Worm (Caenorhabditis elegans) whole organism, late embryonic: ENCODE data around the gene Y61B8B.3.

Experiments
- C08G9.2 ChIP-seq: sonication (generic microtip); optimal IDR thresholded peaks from 2 replicates; lab custom pipeline; 2016; ENCODE audit warnings: mild to moderate bottlenecking, missing genetic modification characterization, moderate library complexity, missing compliant biosample characterization
- K09A11.1 ChIP-seq: sonication (generic microtip); optimal IDR thresholded peaks from 2 replicates; lab custom pipeline; 2017; ENCODE audit warnings: antibody characterized with exemption, mild to moderate bottlenecking, missing genetic modification characterization, missing compliant biosample characterization; ENCODE audit not compliant: insufficient read depth
- ahr-1 ChIP-seq: sonication (generic microtip); optimal IDR thresholded peaks from 2 replicates; lab custom pipeline; 2016; ENCODE audit warnings: missing genetic modification characterization, missing compliant biosample characterization
- ama-1 ChIP-seq: fragments of 150-350 bp; optimal IDR thresholded peaks from 2 replicates; lab custom pipeline; 2014
- ceh-14 ChIP-seq: sonication (generic microtip); optimal IDR thresholded peaks from 2 replicates; lab custom pipeline; 2016; ENCODE audit warnings: missing genotype, missing genetic modification characterization, missing compliant biosample characterization
- ceh-19 ChIP-seq: fragments of 200-800 bp; sonication (Bioruptor generic); optimal IDR thresholded peaks from 2 replicates; lab custom pipeline; 2018; ENCODE audit warnings: mild to moderate bottlenecking, missing genetic modification characterization, missing compliant biosample characterization
- ceh-2 ChIP-seq: sonication (generic microtip); optimal IDR thresholded peaks from 2 replicates; lab custom pipeline; 2016; ENCODE audit warnings: missing genotype, missing genetic modification characterization, missing compliant biosample characterization
- ceh-34 ChIP-seq: sonication (generic microtip); optimal IDR thresholded peaks from 2 replicates; lab custom pipeline; 2016; ENCODE audit warnings: mild to moderate bottlenecking, missing genetic modification characterization, missing compliant biosample characterization
- ceh-48 ChIP-seq: sonication (generic microtip); optimal IDR thresholded peaks from 2 replicates; lab custom pipeline; 2016; ENCODE audit warnings: missing genetic modification characterization, inconsistent platforms, missing compliant biosample characterization
- ceh-6 ChIP-seq: fragments of 200-800 bp; sonication (Bioruptor generic); optimal IDR thresholded peaks from 2 replicates; lab custom pipeline; 2018; ENCODE audit warnings: mild to moderate bottlenecking, missing genetic modification characterization, missing compliant biosample characterization
- ceh-9 ChIP-seq: sonication (generic microtip); optimal IDR thresholded peaks from 2 replicates; lab custom pipeline; 2016; ENCODE audit warnings: mild to moderate bottlenecking, missing genetic modification characterization, inconsistent platforms, missing compliant biosample characterization
- dve-1 ChIP-seq: sonication (generic microtip); optimal IDR thresholded peaks from 2 replicates; lab custom pipeline; 2017; ENCODE audit warnings: antibody characterized with exemption, mild to moderate bottlenecking, missing genetic modification characterization, missing compliant biosample characterization
- elt-2 ChIP-seq: sonication (generic microtip); optimal IDR thresholded peaks from 2 replicates; lab custom pipeline; 2016; ENCODE audit warnings: missing genetic modification reagents, missing genetic modification characterization, missing compliant biosample characterization
- ets-4 ChIP-seq: sonication (generic microtip); optimal IDR thresholded peaks from 2 replicates; lab custom pipeline; 2016; ENCODE audit warnings: missing genetic modification characterization, missing compliant biosample characterization
- eyg-1 ChIP-seq: sonication (generic microtip); optimal IDR thresholded peaks from 2 replicates; lab custom pipeline; 2016; ENCODE audit warnings: missing genotype, missing genetic modification characterization, missing compliant biosample characterization
- fax-1 ChIP-seq: sonication (generic microtip); optimal IDR thresholded peaks from 2 replicates; lab custom pipeline; 2016; ENCODE audit warnings: missing genotype, missing genetic modification characterization, missing compliant biosample characterization
- gmeb-2 ChIP-seq: sonication (generic microtip); optimal IDR thresholded peaks from 2 replicates; lab custom pipeline; 2016; ENCODE audit warnings: missing genetic modification characterization, inconsistent platforms, missing compliant biosample characterization
- hlh-13 ChIP-seq: fragments of 200-800 bp; sonication (Bioruptor generic); optimal IDR thresholded peaks from 2 replicates; lab custom pipeline; 2018; ENCODE audit warnings: mild to moderate bottlenecking, missing genetic modification characterization, missing compliant biosample characterization
- hlh-15 ChIP-seq: sonication (generic microtip); optimal IDR thresholded peaks from 2 replicates; lab custom pipeline; 2016; ENCODE audit warnings: missing genetic modification characterization, missing compliant biosample characterization
- hlh-30 ChIP-seq: sonication (generic microtip); optimal IDR thresholded peaks from 2 replicates; lab custom pipeline; 2017; ENCODE audit warnings: antibody characterized with exemption, missing genetic modification characterization, missing compliant biosample characterization; ENCODE audit not compliant: insufficient read depth
- hlh-8 ChIP-seq: sonication (generic microtip); optimal IDR thresholded peaks from 2 replicates; lab custom pipeline; 2016; ENCODE audit warnings: missing genotype, missing genetic modification characterization, missing compliant biosample characterization
- lin-11 ChIP-seq: fragments of 200-800 bp; sonication (Bioruptor generic); optimal IDR thresholded peaks from 2 replicates; lab custom pipeline; 2018; ENCODE audit warnings: mild to moderate bottlenecking, missing genetic modification characterization, missing compliant biosample characterization
- mec-3 ChIP-seq: sonication (generic microtip); optimal IDR thresholded peaks from 2 replicates; lab custom pipeline; 2016; ENCODE audit warnings: borderline replicate concordance, missing genetic modification characterization, missing compliant biosample characterization
- nhr-11 ChIP-seq: fragments of 150-350 bp; optimal IDR thresholded peaks from 2 replicates; lab custom pipeline; 2014; ENCODE audit warnings: missing biosample characterization, missing genetic modification characterization
- npax-4 ChIP-seq: sonication (generic microtip); optimal IDR thresholded peaks from 2 replicates; lab custom pipeline; 2016; ENCODE audit warnings: missing genetic modification characterization, missing compliant biosample characterization
- odd-2 ChIP-seq: sonication (generic microtip); optimal IDR thresholded peaks from 2 replicates; lab custom pipeline; 2017; ENCODE audit warnings: antibody characterized with exemption, mild to moderate bottlenecking, missing genetic modification characterization, missing compliant biosample characterization
- pag-3 ChIP-seq: sonication (generic microtip); optimal IDR thresholded peaks from 2 replicates; lab custom pipeline; 2016; ENCODE audit warnings: missing compliant biosample characterization, missing genetic modification characterization, borderline replicate concordance
- pat-9 ChIP-seq: fragments of 200-800 bp; sonication (Bioruptor generic); optimal IDR thresholded peaks from 2 replicates; lab custom pipeline; 2018; ENCODE audit warnings: mild to moderate bottlenecking, missing genetic modification characterization, moderate library complexity, missing compliant biosample characterization
- pha-2 ChIP-seq: sonication (generic microtip); optimal IDR thresholded peaks from 2 replicates; lab custom pipeline; 2017; ENCODE audit warnings: mild to moderate bottlenecking, missing genetic modification characterization, missing compliant biosample characterization
- pha-4 ChIP-seq: fragments of 150-350 bp; optimal IDR thresholded peaks from 2 replicates; lab custom pipeline; 2018; ENCODE audit warnings: missing biosample characterization, missing genetic modification reagents, missing genetic modification characterization
- pqm-1 ChIP-seq: sonication (generic microtip); optimal IDR thresholded peaks from 2 replicates; lab custom pipeline; 2016; ENCODE audit warnings: missing genetic modification characterization, missing compliant biosample characterization
- pros-1 ChIP-seq: fragments of 150-350 bp; optimal IDR thresholded peaks from 2 replicates; lab custom pipeline; 2014; ENCODE audit warnings: missing biosample characterization, missing genetic modification reagents, missing genetic modification characterization
- ref-2 ChIP-seq: sonication (generic microtip); optimal IDR thresholded peaks from 2 replicates; lab custom pipeline; 2016; ENCODE audit warnings: missing genetic modification characterization, missing compliant biosample characterization
- rnt-1 ChIP-seq: sonication (generic microtip); optimal IDR thresholded peaks from 2 replicates; lab custom pipeline; 2016; ENCODE audit warnings: missing genetic modification characterization, missing compliant biosample characterization
- sdc-2 ChIP-seq: sonication (generic microtip); optimal IDR thresholded peaks from 2 replicates; lab custom pipeline; 2016; ENCODE audit warnings: missing genotype, missing genetic modification characterization, missing compliant biosample characterization
- sox-2 ChIP-seq: fragments of 200-800 bp; sonication (Bioruptor generic); IDR thresholded peaks from 2 replicates; pipeline ENCODE4 v1.3.6; 2022; ENCODE audit warnings: missing genetic modification reagents, missing genetic modification characterization, missing compliant biosample characterization
- sox-4 ChIP-seq: sonication (generic microtip); optimal IDR thresholded peaks from 2 replicates; lab custom pipeline; 2017; ENCODE audit warnings: mild to moderate bottlenecking, missing genetic modification characterization, inconsistent platforms, missing compliant biosample characterization
- syd-9 ChIP-seq: sonication (generic microtip); optimal IDR thresholded peaks from 2 replicates; lab custom pipeline; 2016; ENCODE audit warnings: mild to moderate bottlenecking, missing genetic modification characterization, moderate library complexity, missing compliant biosample characterization
- tbx-7 ChIP-seq: sonication (generic microtip); optimal IDR thresholded peaks from 2 replicates; lab custom pipeline; 2016; ENCODE audit warnings: missing genotype, missing genetic modification characterization, missing compliant biosample characterization
- ttx-3 ChIP-seq: sonication (generic microtip); optimal IDR thresholded peaks from 2 replicates; lab custom pipeline; 2016; ENCODE audit warnings: missing genetic modification reagents, missing genetic modification characterization, missing compliant biosample characterization
- unc-3 ChIP-seq, 2 experiments: fragments of 200-800 bp in 1 of 2; sonication (Bioruptor generic) in 1 of 2; sonication (generic microtip) in 1 of 2; conservative IDR thresholded peaks in 1 of 2; optimal IDR thresholded peaks in 1 of 2; 2 replicates each; pipeline versions ENCODE4 v1.3.6 to Lab custom; 2016 to 2022; ENCODE audit warnings: missing compliant biosample characterization in 2 of 2, missing genetic modification characterization in 2 of 2, missing genetic modification reagents in 1 of 2
- unc-42 ChIP-seq: sonication (generic microtip); optimal IDR thresholded peaks from 2 replicates; lab custom pipeline; 2016; ENCODE audit warnings: missing genotype, missing genetic modification characterization, missing compliant biosample characterization
- unc-86 ChIP-seq: sonication (generic microtip); optimal IDR thresholded peaks from 2 replicates; lab custom pipeline; 2016; ENCODE audit warnings: missing genetic modification characterization, missing compliant biosample characterization
- ztf-16 ChIP-seq: sonication (generic microtip); optimal IDR thresholded peaks from 2 replicates; lab custom pipeline; 2017; ENCODE audit warnings: missing genetic modification characterization, missing compliant biosample characterization

Gene Y61B8B.3

DNA sequence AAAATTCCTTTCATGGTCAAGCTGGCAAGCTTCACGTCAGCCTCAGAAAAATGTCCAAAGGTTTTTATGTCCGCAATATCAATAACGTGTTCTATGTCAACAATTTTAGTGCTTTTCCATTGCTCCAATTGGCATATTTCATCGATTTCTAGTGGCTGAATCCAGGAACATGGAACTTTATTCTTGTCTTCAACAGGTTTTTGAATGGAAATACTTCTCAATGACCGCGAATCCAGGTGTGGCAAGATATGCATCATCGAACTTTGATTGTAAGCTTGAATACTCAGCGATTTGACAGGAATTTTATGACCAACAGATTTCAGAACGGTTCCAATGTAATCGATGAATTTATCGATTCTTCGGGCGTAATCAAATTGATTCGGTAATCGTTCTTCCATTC is 13.6 kb downstream of the Y61B8B.3 start:
- TF ChIP-seq nhr-11: no peak
- no peak for TF ChIP-seq elt-2 (tag; lab: Kevin White, UChicago)
- no peak for TF ChIP-seq ets-4 (tag; lab: Kevin White, UChicago)
- no peak for TF ChIP-seq unc-42 (tag; lab: Kevin White, UChicago)
- TF ChIP-seq hlh-30 (tag; lab: Kevin White, UChicago): no peak
- no peak for TF ChIP-seq ttx-3 (tag; lab: Kevin White, UChicago)
- no peak for TF ChIP-seq ceh-14 (tag; lab: Kevin White, UChicago)
- TF ChIP-seq unc-86 (tag; lab: Kevin White, UChicago): no peak
- TF ChIP-seq dve-1: no peak
- no peak for TF ChIP-seq syd-9 (tag; lab: Kevin White, UChicago)
- TF ChIP-seq ceh-34 (tag; lab: Kevin White, UChicago): no peak
- TF ChIP-seq pha-4 (tag; lab: Kevin White, UChicago): no peak
- no peak for TF ChIP-seq ceh-19 (GFP tag; lab: Kevin White, UChicago)
- TF ChIP-seq hlh-8: no peak
- TF ChIP-seq sox-2 (GFP tag; lab: Robert Waterston, UW): no peak
- TF ChIP-seq hlh-15: no peak

ce11 chrV:17296443-17296842 is 15.8 kb downstream of the Y61B8B.3 start:
- TF ChIP-seq pat-9 (no peak), pha-2 (no peak), syd-9 (tag; lab: Kevin White, UChicago) (no peak), ama-1 (lab: Kevin White, UChicago) (no peak), sdc-2 (no peak), ceh-2 (no peak), C08G9.2 (tag; lab: Kevin White, UChicago) (no peak), ceh-6 (GFP tag; lab: Kevin White, UChicago) (no peak), ahr-1 (tag; lab: Kevin White, UChicago) (no peak), ttx-3 (tag; lab: Kevin White, UChicago) (no peak), sox-2 (GFP tag; lab: Robert Waterston, UW) (no peak), unc-3 (GFP tag; conservative IDR thresholded peaks at IDR 0.05; lab: Robert Waterston, UW) (no peak), unc-3 (tag; optimal IDR thresholded peaks at IDR 0.05; lab: Kevin White, UChicago) (no peak), nhr-11 (no peak), ztf-16 (no peak), unc-86 (tag; lab: Kevin White, UChicago) (no peak), sox-4 (tag; lab: Kevin White, UChicago) (no peak), pros-1 (tag; lab: Kevin White, UChicago) (no peak), eyg-1 (tag; lab: Kevin White, UChicago) (no peak)
- TF ChIP-seq, all 69 proteins: peak for 0

DNA sequence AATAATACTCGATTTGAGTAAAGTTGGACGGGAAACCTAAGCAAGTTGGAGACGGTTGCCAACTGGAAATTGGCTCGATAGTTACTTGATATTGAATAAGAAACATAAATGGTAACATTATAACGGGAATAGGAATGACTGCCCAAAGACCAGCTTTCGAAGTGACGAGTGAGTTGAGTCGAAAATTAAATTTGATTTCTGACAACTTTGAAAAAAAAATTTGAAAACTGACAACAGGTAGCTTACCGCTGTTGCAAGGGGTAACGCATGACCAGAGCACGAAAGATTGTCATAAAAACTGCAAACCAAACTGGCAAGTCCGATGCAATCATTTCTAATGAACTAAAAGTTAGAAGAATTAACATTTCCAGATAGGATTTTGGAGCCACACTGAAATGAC is 19.5 kb downstream of the Y61B8B.3 start:
- no peak for TF ChIP-seq tbx-7 (tag; lab: Kevin White, UChicago)
- TF ChIP-seq, all 69 proteins: peak for 0

- TF ChIP-seq npax-4 (tag; lab: Kevin White, UChicago) (no peak), pha-2 (no peak), K09A11.1 (no peak), nhr-11 (no peak), rnt-1 (tag; lab: Kevin White, UChicago) (no peak), ceh-48 (tag; lab: Kevin White, UChicago) (no peak), gmeb-2 (tag; lab: Kevin White, UChicago) (no peak)
Observed at ce11 chrV:17284159-17284558, 28.1 kb downstream of the Y61B8B.3 start.

DNA sequence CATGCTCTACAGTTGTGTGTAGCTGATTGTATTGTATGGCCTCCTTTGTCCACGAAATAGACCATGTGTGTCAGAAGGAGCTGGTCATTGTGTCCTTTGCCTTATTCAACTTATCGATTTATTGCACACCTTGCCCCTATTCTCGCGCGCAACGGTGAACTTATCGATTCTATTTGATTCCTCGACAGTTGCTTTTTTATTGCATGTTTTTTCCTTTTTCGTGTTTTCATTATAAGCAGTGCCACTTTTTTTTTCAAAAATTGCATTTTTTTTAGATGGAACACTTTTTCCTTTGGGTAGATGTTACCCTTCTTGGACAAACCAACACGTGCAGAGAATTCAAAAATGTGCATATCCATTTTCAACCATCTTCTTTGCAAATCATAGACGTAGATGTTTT is 39.0 kb downstream of the Y61B8B.3 start, which contains the start of gene K10G4.10:
Gene K10G4.10, plus strand, starts transcription at position 301 of the 400 bp plus-strand sequence.
- TF ChIP-seq ceh-2 (no peak), hlh-13 (GFP tag; lab: Kevin White, UChicago) (no peak), pag-3 (no peak), ceh-9 (no peak), fax-1 (tag; lab: Kevin White, UChicago) (no peak), hlh-15 (no peak), ref-2 (tag; lab: Kevin White, UChicago) (no peak), lin-11 (no peak), elt-2 (tag; lab: Kevin White, UChicago) (no peak), pqm-1 (tag; lab: Kevin White, UChicago) (no peak), mec-3 (no peak), K09A11.1 (no peak), pat-9 (no peak), pha-4 (tag; lab: Kevin White, UChicago) (no peak), npax-4 (tag; lab: Kevin White, UChicago) (no peak), odd-2 (no peak)
